Worm (Caenorhabditis elegans) whole organism, late embryonic: Measurements from ENCODE around the gene pri-1.

Experiments
- K02D7.2 ChIP-seq: sonication (generic microtip); optimal IDR thresholded peaks from 2 replicates; lab custom pipeline; 2017; ENCODE audit warnings: mild to moderate bottlenecking, missing genetic modification characterization, missing compliant biosample characterization
- ama-1 ChIP-seq: fragments of 150-350 bp; optimal IDR thresholded peaks from 2 replicates; lab custom pipeline; 2014
- che-1 ChIP-seq: sonication (generic microtip); optimal IDR thresholded peaks from 2 replicates; lab custom pipeline; 2016; ENCODE audit warnings: mild to moderate bottlenecking, missing genetic modification characterization, missing compliant biosample characterization
- tbx-2 ChIP-seq: sonication (generic microtip); optimal IDR thresholded peaks from 2 replicates; lab custom pipeline; 2016; ENCODE audit warnings: missing genetic modification characterization, missing compliant biosample characterization
- unc-3 ChIP-seq, 2 experiments: fragments of 200-800 bp in 1 of 2; sonication (Bioruptor generic) in 1 of 2; sonication (generic microtip) in 1 of 2; conservative IDR thresholded peaks in 1 of 2; optimal IDR thresholded peaks in 1 of 2; 2 replicates each; pipeline versions ENCODE4 v1.3.6 to Lab custom; 2016 to 2022; ENCODE audit warnings: missing compliant biosample characterization in 2 of 2, missing genetic modification characterization in 2 of 2, missing genetic modification reagents in 1 of 2

ce11 chrIII:9616426-9616825 is 2.3 kb upstream of the pri-1 start, which contains the start of gene hcp-3:
- TF ChIP-seq tbx-2 (tag; lab: Kevin White, UChicago): no peak
- TF ChIP-seq K02D7.2: no peak
- no peak for TF ChIP-seq unc-3 (GFP tag; conservative IDR thresholded peaks at IDR 0.05; lab: Robert Waterston, UW)
- no peak for TF ChIP-seq unc-3 (tag; optimal IDR thresholded peaks at IDR 0.05; lab: Kevin White, UChicago)
- TF ChIP-seq che-1 (tag; lab: Kevin White, UChicago): no peak
- TF ChIP-seq ama-1: no peak
